Fruit fly (Drosophila melanogaster): ENCODE measurements around the gene Sap47.

DNA sequence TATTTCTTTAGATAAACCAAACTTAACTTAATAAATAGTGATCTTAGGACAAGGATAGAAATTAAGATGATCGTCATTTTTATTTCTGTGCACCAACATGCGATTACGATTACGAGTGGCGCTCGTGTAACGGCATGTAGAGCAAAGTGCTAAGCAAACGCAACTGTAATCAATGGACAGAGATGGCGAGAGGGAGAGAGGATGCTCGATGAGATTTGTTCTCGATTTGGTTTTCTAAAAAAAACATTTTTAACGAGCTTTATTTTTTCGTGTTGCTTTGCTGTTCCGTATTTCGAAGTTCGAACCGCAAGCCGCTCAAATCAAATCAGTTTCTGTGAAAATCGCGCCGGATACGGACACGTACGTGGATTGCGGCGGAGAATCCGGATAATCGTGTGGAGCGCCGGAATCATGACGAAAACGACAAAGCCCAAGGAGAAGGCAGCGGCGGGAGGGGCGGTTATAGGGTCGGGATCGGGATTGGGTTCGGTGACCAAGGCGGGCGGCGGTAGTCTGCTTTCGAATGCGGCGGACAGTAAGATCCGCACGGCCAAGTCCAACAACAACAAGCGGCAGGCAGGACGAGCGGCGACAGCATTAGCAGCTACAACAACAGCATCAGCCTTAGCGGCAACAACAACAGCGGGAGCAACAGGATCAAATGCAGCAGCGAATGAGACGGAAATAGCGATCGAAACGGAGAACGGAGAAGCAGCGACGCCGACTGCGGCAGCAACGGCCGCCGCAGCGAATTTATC lies 59.1 kb downstream of the Sap47 start:
- TF ChIP-seq CG32121 (GFP tag; IDR thresholded peaks at IDR 0.05): peak; percentile 31; the same call in 1 of the 2 replicates
- no peak for TF ChIP-seq Snoo (tag; optimal IDR thresholded peaks at IDR 0.05)
- no peak for TF ChIP-seq Pif1A (GFP tag; optimal IDR thresholded peaks at IDR 0.05)
- TF ChIP-seq CG9948 (tag; optimal IDR thresholded peaks at IDR 0.05): no peak
- TF ChIP-seq CG14655 (GFP tag; optimal IDR thresholded peaks at IDR 0.05): peak; percentile 14
- no peak for TF ChIP-seq Pif1B (GFP tag; optimal IDR thresholded peaks at IDR 0.05)
